Fruit fly (Drosophila melanogaster): Measurements from ENCODE around the gene spen.
A peak's percentile ranks its signal among the peaks of the same experiment; 100 is the strongest.

spen gene

dm6 chr2L:120492-121455 lies 38.1 kb upstream of the spen start:
- TF ChIP-seq Clk (GFP tag; optimal IDR thresholded peaks at IDR 0.05): no peak
- no peak for TF ChIP-seq CG14711 (tag; optimal IDR thresholded peaks at IDR 0.05)
- peak; percentile 54 for TF ChIP-seq CG12768 (GFP tag; optimal IDR thresholded peaks at IDR 0.05)
- TF ChIP-seq CG5204 (GFP tag; optimal IDR thresholded peaks at IDR 0.05): no peak
- no peak for TF ChIP-seq CG33017 (tag; optimal IDR thresholded peaks at IDR 0.05)
- peak; percentile 77 for TF ChIP-seq kay (GFP tag; ENCODE audit: borderline replicate concordance)
- no peak for TF ChIP-seq CG11617 (GFP tag; optimal IDR thresholded peaks at IDR 0.05)
- no peak for TF ChIP-seq bab1 (GFP tag; optimal IDR thresholded peaks at IDR 0.05)
- TF ChIP-seq tj (GFP tag; optimal IDR thresholded peaks at IDR 0.05): no peak
- no peak for TF ChIP-seq CG7045 (GFP tag; optimal IDR thresholded peaks at IDR 0.05)
- no peak for TF ChIP-seq CG1620 (GFP tag; optimal IDR thresholded peaks at IDR 0.05)
- no peak for TF ChIP-seq Mnt (GFP tag; optimal IDR thresholded peaks at IDR 0.05)
- TF ChIP-seq Hr96 (GFP tag; optimal IDR thresholded peaks at IDR 0.05): no peak
- no peak for TF ChIP-seq CG7101 (tag; optimal IDR thresholded peaks at IDR 0.05)
- no peak for TF ChIP-seq cnc (optimal IDR thresholded peaks at IDR 0.05)
- TF ChIP-seq pad (GFP tag; optimal IDR thresholded peaks at IDR 0.05): no peak
- TF ChIP-seq Crg-1 (GFP tag; optimal IDR thresholded peaks at IDR 0.05): no peak
- TF ChIP-seq toe (GFP tag; optimal IDR thresholded peaks at IDR 0.05): no peak
- TF ChIP-seq cic (GFP tag; optimal IDR thresholded peaks at IDR 0.05): peak; percentile 74
- TF ChIP-seq ovo (GFP tag; optimal IDR thresholded peaks at IDR 0.05): no peak

- TF ChIP-seq Clk (GFP tag; optimal IDR thresholded peaks at IDR 0.05) (no peak), cnc (optimal IDR thresholded peaks at IDR 0.05) (no peak), CG7045 (GFP tag; optimal IDR thresholded peaks at IDR 0.05) (no peak), Mnt (GFP tag; optimal IDR thresholded peaks at IDR 0.05) (no peak), cic (GFP tag; optimal IDR thresholded peaks at IDR 0.05) (no peak)
Measured at dm6 chr2L:121456-121831, 37.4 kb upstream of the spen start, which contains the start of gene CG4822. CG4822 (minus strand) TSS chr2L:121754.

dm6 chr2L:122167-123006 lies 36.4 kb upstream of the spen start:
- peak; percentile 92 for TF ChIP-seq kay (GFP tag; ENCODE audit: borderline replicate concordance)
- TF ChIP-seq CG7101 (tag; optimal IDR thresholded peaks at IDR 0.05): no peak

- TF ChIP-seq kay (GFP tag; ENCODE audit: borderline replicate concordance): peak; percentile 66
- no peak for TF ChIP-seq tj (GFP tag; optimal IDR thresholded peaks at IDR 0.05)
Measured at dm6 chr2L:123007-123327, 35.9 kb upstream of the spen start.

- TF ChIP-seq CG7045 (GFP tag; optimal IDR thresholded peaks at IDR 0.05) (peak; percentile 50), cic (GFP tag; optimal IDR thresholded peaks at IDR 0.05) (peak; percentile 64), CG12768 (GFP tag; optimal IDR thresholded peaks at IDR 0.05) (peak; percentile 90), toe (GFP tag; optimal IDR thresholded peaks at IDR 0.05) (peak; percentile 75), bab1 (GFP tag; optimal IDR thresholded peaks at IDR 0.05) (no peak), CG7101 (tag; optimal IDR thresholded peaks at IDR 0.05) (peak; percentile 44), kay (GFP tag; ENCODE audit: borderline replicate concordance) (peak; percentile 88), Mnt (GFP tag; optimal IDR thresholded peaks at IDR 0.05) (peak; percentile 74), Hr96 (GFP tag; optimal IDR thresholded peaks at IDR 0.05) (peak; percentile 12), pad (GFP tag; optimal IDR thresholded peaks at IDR 0.05) (no peak), tj (GFP tag; optimal IDR thresholded peaks at IDR 0.05) (peak; percentile 37), CG33017 (tag; optimal IDR thresholded peaks at IDR 0.05) (peak; percentile 42), CG14711 (tag; optimal IDR thresholded peaks at IDR 0.05) (no peak)
Measured at dm6 chr2L:125364-126252, 33.2 kb upstream of the spen start.

dm6 chr2L:128296-128715 lies 30.5 kb upstream of the spen start:
- TF ChIP-seq Crg-1 (GFP tag; optimal IDR thresholded peaks at IDR 0.05) (no peak), CG12768 (GFP tag; optimal IDR thresholded peaks at IDR 0.05) (no peak), cnc (optimal IDR thresholded peaks at IDR 0.05) (no peak), cic (GFP tag; optimal IDR thresholded peaks at IDR 0.05) (no peak), CG1620 (GFP tag; optimal IDR thresholded peaks at IDR 0.05) (no peak), kay (GFP tag; ENCODE audit: borderline replicate concordance) (no peak)
